Worm (Caenorhabditis elegans): Measurements from ENCODE around the gene dex-1.
A peak's percentile ranks its signal among the peaks of the same experiment; 100 is the strongest.

Gene dex-1

ce11 chrIII:5502915-5503575 lies 22.9 kb upstream of the dex-1 start (continued):
- TF ChIP-seq F57C9.4 (tag; optimal IDR thresholded peaks at IDR 0.05) (no peak), nhr-80 (tag; optimal IDR thresholded peaks at IDR 0.05) (peak; percentile 88), attf-3 (GFP tag; conservative IDR thresholded peaks at IDR 0.05) (0 out of 2 replicates have a peak, but pooled peaks have one; percentile 19), ZK185.1 (tag; optimal IDR thresholded peaks at IDR 0.05; ENCODE audit: poor library complexity, severe bottlenecking) (peak; percentile 14), akir-1 (GFP tag; optimal IDR thresholded peaks at IDR 0.05) (no peak), mel-28 (tag; optimal IDR thresholded peaks at IDR 0.05; ENCODE audit: borderline replicate concordance) (no peak), ztf-22 (GFP tag; optimal IDR thresholded peaks at IDR 0.05) (peak; percentile 31), lin-35 (GFP tag; optimal IDR thresholded peaks at IDR 0.05) (peak in 1 of 3 experiments; percentile 16), hmg-1.2 (GFP tag; IDR thresholded peaks at IDR 0.05) (peak; percentile 67; the same call in 1 of the 2 replicates), Y53G8AR.9 (GFP tag; conservative IDR thresholded peaks at IDR 0.05) (peak; percentile 59), Y95B8A.8 (GFP tag; IDR thresholded peaks at IDR 0.05) (peak; percentile 58), ztf-25 (GFP tag; IDR thresholded peaks at IDR 0.05) (no peak), pha-4 (tag; optimal IDR thresholded peaks at IDR 0.05) (no peak), lin-40 (tag; optimal IDR thresholded peaks at IDR 0.05) (peak; percentile 42), nfya-1 (tag; optimal IDR thresholded peaks at IDR 0.05; ENCODE audit: borderline replicate concordance, insufficient read depth) (no peak), B0336.3 (GFP tag; IDR thresholded peaks at IDR 0.05) (peak; percentile 67), ceh-79 (tag; optimal IDR thresholded peaks at IDR 0.05) (no peak), lir-1 (GFP tag; conservative IDR thresholded peaks at IDR 0.05) (no peak), hmg-20 (GFP tag; IDR thresholded peaks at IDR 0.05) (no peak), dpl-1 (GFP tag; optimal IDR thresholded peaks at IDR 0.05) (no peak), D2030.7 (GFP tag; IDR thresholded peaks at IDR 0.05) (no peak), egl-18 (GFP tag; IDR thresholded peaks at IDR 0.05) (no peak), ztf-26 (tag; optimal IDR thresholded peaks at IDR 0.05) (no peak), ceh-100 (GFP tag; IDR thresholded peaks at IDR 0.05) (no peak), let-607 (tag; optimal IDR thresholded peaks at IDR 0.05) (peak in 1 of 2 experiments; percentile 29), K12H6.12 (tag; optimal IDR thresholded peaks at IDR 0.05) (peak; percentile 39), B0035.1 (tag; optimal IDR thresholded peaks at IDR 0.05) (no peak), rpc-1 (optimal IDR thresholded peaks at IDR 0.05) (no peak), rpc-1 (tag; optimal IDR thresholded peaks at IDR 0.05) (no peak), zfh-2 (GFP tag; conservative IDR thresholded peaks at IDR 0.05) (peak; percentile 72), ztf-3 (GFP tag; optimal IDR thresholded peaks at IDR 0.05) (no peak), mxl-1 (tag; optimal IDR thresholded peaks at IDR 0.05) (no peak), attf-5 (GFP tag; optimal IDR thresholded peaks at IDR 0.05) (peak; percentile 33), F37B4.10 (GFP tag; IDR thresholded peaks at IDR 0.05) (no peak), ceh-91 (GFP tag; IDR thresholded peaks at IDR 0.05) (no peak), chd-7 (tag; optimal IDR thresholded peaks at IDR 0.05) (peak; percentile 30), tbp1 (GFP tag; optimal IDR thresholded peaks at IDR 0.05) (peak; percentile 31), F39B2.1 (GFP tag; IDR thresholded peaks at IDR 0.05) (no peak), aptf-2 (GFP tag; conservative IDR thresholded peaks at IDR 0.05) (no peak)

ce11 chrIII:5503669-5504068 lies 22.2 kb upstream of the dex-1 start:
- TF ChIP-seq F57C9.4 (tag; optimal IDR thresholded peaks at IDR 0.05) (no peak), ceh-91 (GFP tag; IDR thresholded peaks at IDR 0.05) (peak; percentile 48; the same call in 1 of the 2 replicates), F49E8.2 (tag; optimal IDR thresholded peaks at IDR 0.05; ENCODE audit: insufficient read depth) (no peak), hrde-1 (tag; optimal IDR thresholded peaks at IDR 0.05; ENCODE audit: borderline replicate concordance) (no peak), Y53G8AR.9 (GFP tag; conservative IDR thresholded peaks at IDR 0.05) (no peak), K12H6.12 (tag; optimal IDR thresholded peaks at IDR 0.05) (no peak), repo-1 (tag; optimal IDR thresholded peaks at IDR 0.05) (no peak), attf-3 (GFP tag; conservative IDR thresholded peaks at IDR 0.05) (peak; percentile 54; the same call in 1 of the 2 replicates), F37B4.10 (GFP tag; IDR thresholded peaks at IDR 0.05) (no peak), die-1 (tag; optimal IDR thresholded peaks at IDR 0.05) (no peak), ceh-100 (GFP tag; IDR thresholded peaks at IDR 0.05) (peak; percentile 19; the same call in 1 of the 2 replicates), lsl-1 (GFP tag; optimal IDR thresholded peaks at IDR 0.05) (peak; percentile 41), lin-40 (tag; optimal IDR thresholded peaks at IDR 0.05) (no peak), madf-6 (GFP tag; IDR thresholded peaks at IDR 0.05) (peak; percentile 69; the same call in 1 of the 2 replicates), dpl-1 (GFP tag; optimal IDR thresholded peaks at IDR 0.05) (peak; percentile 64), him-1 (tag; optimal IDR thresholded peaks at IDR 0.05) (peak; percentile 56), nfya-2 (GFP tag; IDR thresholded peaks at IDR 0.05) (no peak), hmg-1.2 (GFP tag; IDR thresholded peaks at IDR 0.05) (0 out of 2 replicates have a peak, but pooled peaks have one; percentile 5)

Measured in whole organism, young adult.